Fruit fly (Drosophila melanogaster) whole organism, embryonic: ENCODE measurements around the gene Cul2.

ENCODE experiments used
- Atf-2 ChIP-seq: fragments of 200-800 bp; sonication (Bioruptor generic); optimal IDR thresholded peaks from 2 replicates; lab custom pipeline; 2016; ENCODE audit warnings: missing biosample characterization, missing genetic modification characterization
- B-H2 ChIP-seq: fragments of 200-800 bp; sonication (Bioruptor generic); optimal IDR thresholded peaks from 2 replicates; lab custom pipeline; 2018; ENCODE audit warnings: missing biosample characterization, mild to moderate bottlenecking, missing genetic modification characterization
- BtbVII ChIP-seq: fragments of 200-800 bp; sonication (Bioruptor generic); optimal IDR thresholded peaks from 3 replicates; lab custom pipeline; 2017; ENCODE audit warnings: missing biosample characterization, mild to moderate bottlenecking, missing genetic modification characterization
- C15 ChIP-seq: fragments of 200-800 bp; sonication (Bioruptor generic); IDR thresholded peaks from 3 replicates; pipeline ENCODE4 v1.3.6; 2022; ENCODE audit warnings: missing biosample characterization, missing genetic modification characterization
- CG10462 ChIP-seq: fragments of 200-800 bp; sonication (Bioruptor generic); optimal IDR thresholded peaks from 2 replicates; lab custom pipeline; 2016; ENCODE audit warnings: missing biosample characterization, missing genetic modification characterization
- CG12942 ChIP-seq: fragments of 200-800 bp; sonication (Bioruptor generic); optimal IDR thresholded peaks from 3 replicates; lab custom pipeline; 2016; ENCODE audit warnings: missing biosample characterization, missing genetic modification characterization
- CG13775 ChIP-seq: fragments of 200-800 bp; sonication (Bioruptor generic); optimal IDR thresholded peaks from 3 replicates; lab custom pipeline; 2017; ENCODE audit warnings: missing biosample characterization, mild to moderate bottlenecking, missing genetic modification characterization
- CG14014 ChIP-seq: fragments of 200-800 bp; sonication (Bioruptor generic); IDR thresholded peaks from 2 replicates; pipeline ENCODE4 v1.3.6; 2022; ENCODE audit warnings: missing biosample characterization, missing genetic modification characterization
- CG1529 ChIP-seq: fragments of 200-800 bp; sonication (Bioruptor generic); optimal IDR thresholded peaks from 3 replicates; lab custom pipeline; 2018; ENCODE audit warnings: missing biosample characterization, missing genetic modification characterization
- CG15514 ChIP-seq: fragments of 200-800 bp; sonication (Bioruptor generic); optimal IDR thresholded peaks from 3 replicates; lab custom pipeline; 2017; ENCODE audit warnings: missing biosample characterization, missing genetic modification characterization, mild to moderate bottlenecking, moderate library complexity, missing genetic modification reagents
- CG15696 ChIP-seq: fragments of 200-800 bp; sonication (Bioruptor generic); optimal IDR thresholded peaks from 2 replicates; lab custom pipeline; 2019; ENCODE audit warnings: missing biosample characterization, mild to moderate bottlenecking, missing genetic modification characterization, moderate library complexity
- CG1603 ChIP-seq: fragments of 200-800 bp; sonication (Bioruptor generic); optimal IDR thresholded peaks from 2 replicates; lab custom pipeline; 2019; ENCODE audit warnings: missing biosample characterization, mild to moderate bottlenecking, missing genetic modification characterization, moderate library complexity
- CG17186 ChIP-seq: fragments of 200-800 bp; sonication (Bioruptor generic); optimal IDR thresholded peaks from 3 replicates; lab custom pipeline; 2017; ENCODE audit warnings: missing biosample characterization, missing genetic modification reagents, missing genetic modification characterization
- CG17829 ChIP-seq: fragments of 200-800 bp; optimal IDR thresholded peaks from 2 replicates; lab custom pipeline; 2019; ENCODE audit warnings: missing biosample characterization, mild to moderate bottlenecking, missing genetic modification characterization, moderate library complexity
- CG18764 ChIP-seq: fragments of 200-800 bp; sonication (Bioruptor generic); optimal IDR thresholded peaks from 3 replicates; lab custom pipeline; 2016; ENCODE audit warnings: missing biosample characterization, missing genetic modification characterization
- CG32772 ChIP-seq: fragments of 200-800 bp; sonication (Bioruptor generic); IDR thresholded peaks from 2 replicates; pipeline ENCODE4 v1.3.6; 2022; ENCODE audit warnings: missing biosample characterization, missing genetic modification characterization
- CG3281 ChIP-seq: fragments of 200-800 bp; sonication (Bioruptor generic); optimal IDR thresholded peaks from 3 replicates; lab custom pipeline; 2017; ENCODE audit warnings: missing biosample characterization, mild to moderate bottlenecking, missing genetic modification characterization
- CG3995 ChIP-seq: fragments of 200-800 bp; sonication (Bioruptor generic); optimal IDR thresholded peaks from 3 replicates; lab custom pipeline; 2016; ENCODE audit warnings: missing biosample characterization, missing genetic modification characterization
- CG4707 ChIP-seq: fragments of 200-800 bp; sonication (Bioruptor generic); optimal IDR thresholded peaks from 2 replicates; lab custom pipeline; 2018; ENCODE audit warnings: missing biosample characterization, mild to moderate bottlenecking, missing genetic modification characterization, moderate library complexity
- CG6689 ChIP-seq: fragments of 200-800 bp; sonication (Bioruptor generic); IDR thresholded peaks from 2 replicates; pipeline ENCODE4 v1.3.6; 2022; ENCODE audit warnings: missing biosample characterization, missing genetic modification characterization
- CG6765 ChIP-seq: fragments of 200-800 bp; sonication (Bioruptor generic); optimal IDR thresholded peaks from 3 replicates; lab custom pipeline; 2017; ENCODE audit warnings: missing biosample characterization, mild to moderate bottlenecking, missing genetic modification characterization
- CG6854 ChIP-seq: fragments of 200-800 bp; sonication (Bioruptor generic); optimal IDR thresholded peaks from 3 replicates; lab custom pipeline; 2017; ENCODE audit warnings: missing biosample characterization, mild to moderate bottlenecking, missing genetic modification characterization
- CkIIα-i1 ChIP-seq: fragments of 200-800 bp; sonication (Bioruptor generic); IDR thresholded peaks from 2 replicates; pipeline ENCODE4 v1.3.6; 2022; ENCODE audit warnings: missing biosample characterization, missing genetic modification characterization
- Dfd ChIP-seq, 2 experiments: fragments of >200 bp; optimal IDR thresholded peaks; 2 replicates each; lab custom pipeline; 2017; ENCODE audit warnings: missing biosample characterization in 2 of 2, missing genetic modification characterization in 2 of 2
- Dp ChIP-seq: fragments of 200-800 bp; sonication (Bioruptor generic); optimal IDR thresholded peaks from 2 replicates; lab custom pipeline; 2018; ENCODE audit warnings: missing biosample characterization, mild to moderate bottlenecking, missing genetic modification characterization, moderate library complexity
- Ets65A ChIP-seq: fragments of 200-800 bp; sonication (Bioruptor generic); peaks from one replicate; lab custom pipeline; 2016; ENCODE audit warnings: missing biosample characterization, missing genetic modification characterization
- Fer1 ChIP-seq: fragments of 200-800 bp; sonication (Bioruptor generic); optimal IDR thresholded peaks from 2 replicates; lab custom pipeline; 2017; ENCODE audit warnings: missing biosample characterization, mild to moderate bottlenecking, missing genetic modification characterization
- Med ChIP-seq: fragments of 200-800 bp; sonication (Bioruptor generic); peaks from one replicate; lab custom pipeline; 2016; ENCODE audit warnings: missing biosample characterization, missing genetic modification characterization, mild to moderate bottlenecking, inconsistent platforms, moderate library complexity
- Myb ChIP-seq: fragments of 200-800 bp; sonication (Bioruptor generic); optimal IDR thresholded peaks from 2 replicates; lab custom pipeline; 2016; ENCODE audit warnings: missing biosample characterization, missing genetic modification characterization
- Neu2 ChIP-seq: fragments of 200-800 bp; sonication (Bioruptor generic); optimal IDR thresholded peaks from 3 replicates; lab custom pipeline; 2016; ENCODE audit warnings: missing biosample characterization, missing genetic modification characterization, borderline replicate concordance
- Oli ChIP-seq: fragments of 200-800 bp; sonication (Bioruptor generic); optimal IDR thresholded peaks from 2 replicates; lab custom pipeline; 2018; ENCODE audit warnings: missing biosample characterization, mild to moderate bottlenecking, missing genetic modification characterization, moderate library complexity
- Ptx1 ChIP-seq: fragments of 200-800 bp; sonication (Bioruptor generic); IDR thresholded peaks from 2 replicates; pipeline ENCODE4 v1.3.6; 2022; ENCODE audit warnings: missing biosample characterization, missing genetic modification characterization
- Trl ChIP-seq, 3 experiments: fragments of >200 bp in 2 of 3; fragments of 200-800 bp in 1 of 3; sonication (Bioruptor generic) in 1 of 3; optimal IDR thresholded peaks; 2 replicates in 1 of 3; 3 replicates in 2 of 3; lab custom pipeline; 2016 to 2017; ENCODE audit warnings: missing biosample characterization in 1 of 3, missing genetic modification characterization in 1 of 3
- amos ChIP-seq: fragments of 200-800 bp; sonication (Bioruptor generic); IDR thresholded peaks from 2 replicates; pipeline ENCODE4 v1.3.6; 2022; ENCODE audit warnings: missing biosample characterization, missing genetic modification characterization; ENCODE audit not compliant: partially characterized antibody
- az2 ChIP-seq: fragments of 200-800 bp; sonication (Bioruptor generic); optimal IDR thresholded peaks from 3 replicates; lab custom pipeline; 2016; ENCODE audit warnings: missing biosample characterization, missing genetic modification characterization
- cato ChIP-seq: fragments of 200-800 bp; sonication (Bioruptor generic); optimal IDR thresholded peaks from 2 replicates; lab custom pipeline; 2016; ENCODE audit warnings: missing biosample characterization, missing genetic modification characterization, borderline replicate concordance
- fru ChIP-seq: fragments of >200 bp; optimal IDR thresholded peaks from 2 replicates; lab custom pipeline; 2017
- ftz-f1 ChIP-seq: fragments of 200-800 bp; sonication (Bioruptor generic); optimal IDR thresholded peaks from 2 replicates; lab custom pipeline; 2016; ENCODE audit warnings: missing biosample characterization, missing genetic modification characterization
- gro ChIP-seq: fragments of 200-800 bp; sonication (Bioruptor generic); optimal IDR thresholded peaks from 2 replicates; lab custom pipeline; 2016; ENCODE audit warnings: missing biosample characterization, missing genetic modification characterization
- hkb ChIP-seq, 2 experiments: fragments of 200-800 bp in 1 of 2; fragments of >200 bp in 1 of 2; sonication (Bioruptor generic) in 1 of 2; IDR thresholded peaks in 1 of 2; optimal IDR thresholded peaks in 1 of 2; 2 replicates each; pipeline versions ENCODE4 v1.3.6 to Lab custom; 2017 to 2022; ENCODE audit warnings: missing biosample characterization in 1 of 2, missing genetic modification characterization in 1 of 2
- hth ChIP-seq: fragments of >200 bp; optimal IDR thresholded peaks from 2 replicates; lab custom pipeline; 2017; ENCODE audit warnings: inconsistent platforms
- ind ChIP-seq: fragments of 200-800 bp; sonication (Bioruptor generic); optimal IDR thresholded peaks from 3 replicates; lab custom pipeline; 2016; ENCODE audit warnings: missing biosample characterization, missing genetic modification characterization
- insv ChIP-seq, 2 experiments: fragments of 200-800 bp; sonication (Bioruptor generic); optimal IDR thresholded peaks; 3 replicates each; lab custom pipeline; 2016 to 2018; ENCODE audit warnings: missing biosample characterization in 2 of 2, missing genetic modification characterization in 2 of 2
- knrl ChIP-seq: fragments of 200-800 bp; sonication (Bioruptor generic); IDR thresholded peaks from 3 replicates; pipeline ENCODE4 v1.3.6; 2022; ENCODE audit warnings: missing biosample characterization, missing genetic modification characterization; ENCODE audit not compliant: partially characterized antibody
- nmo ChIP-seq: fragments of 200-800 bp; sonication (Bioruptor generic); optimal IDR thresholded peaks from 2 replicates; lab custom pipeline; 2018; ENCODE audit warnings: missing biosample characterization, mild to moderate bottlenecking, missing genetic modification characterization, moderate library complexity
- seq ChIP-seq: fragments of 200-800 bp; sonication (Bioruptor generic); IDR thresholded peaks from 2 replicates; pipeline ENCODE4 v1.3.6; 2022; ENCODE audit warnings: missing biosample characterization, missing genetic modification characterization
- sisA ChIP-seq: fragments of 200-800 bp; sonication (Bioruptor generic); IDR thresholded peaks from 2 replicates; pipeline ENCODE4 v1.3.6; 2022; ENCODE audit warnings: missing biosample characterization, missing genetic modification characterization
- so ChIP-seq: fragments of 200-800 bp; sonication (Bioruptor generic); IDR thresholded peaks from 3 replicates; pipeline ENCODE4 v1.3.6; 2022; ENCODE audit warnings: missing biosample characterization, missing genetic modification characterization
- toy ChIP-seq: fragments of 200-800 bp; sonication (Bioruptor generic); IDR thresholded peaks from 2 replicates; pipeline ENCODE4 v1.3.6; 2022; ENCODE audit warnings: missing biosample characterization, missing genetic modification characterization
- unpg ChIP-seq: fragments of 200-800 bp; sonication (Bioruptor generic); optimal IDR thresholded peaks from 3 replicates; lab custom pipeline; 2018; ENCODE audit warnings: missing biosample characterization, mild to moderate bottlenecking, missing genetic modification characterization, moderate library complexity
- zfh1 ChIP-seq: fragments of 200-800 bp; sonication (Bioruptor generic); IDR thresholded peaks from 3 replicates; pipeline ENCODE4 v1.3.6; 2022; ENCODE audit warnings: missing biosample characterization, missing genetic modification characterization

The Cul2 gene

DNA sequence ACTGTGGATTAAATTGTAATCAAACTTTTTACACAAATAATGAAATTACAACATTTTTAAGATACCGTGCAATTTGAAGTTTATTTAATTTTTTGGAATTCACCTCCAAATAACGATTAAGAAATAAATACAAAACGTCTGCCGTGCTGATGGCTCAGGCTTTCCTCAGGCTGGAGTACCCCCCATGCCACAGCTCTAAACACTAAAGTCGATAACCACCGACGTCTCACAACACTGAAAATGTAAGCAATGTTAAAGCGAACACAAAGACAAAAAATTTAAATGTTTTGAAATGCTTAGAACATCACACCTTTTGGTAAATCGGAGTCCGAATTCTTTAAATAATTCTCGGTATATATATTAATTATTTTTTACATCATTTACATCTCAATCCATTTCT is 1.1 kb upstream of the Cul2 start (continued):
- TF ChIP-seq CG1529 (peak; percentile 22), CG3281 (GFP tag; lab: Kevin White, UChicago) (peak; percentile 42), nmo (GFP tag; lab: Kevin White, UChicago) (peak; percentile 58), seq (peak; percentile 38; the same call in 1 of the 2 replicates), sisA (no peak), Neu2 (GFP tag; lab: Kevin White, UChicago) (no peak), CG12942 (GFP tag; lab: Kevin White, UChicago) (peak; percentile 53), hth (lab: Kevin White, UChicago) (no peak), CkIIα-i1 (GFP tag; lab: Robert Waterston, UW) (no peak), insv (GFP tag; optimal IDR thresholded peaks at IDR 0.05; lab: Kevin White, UChicago) (no peak), cato (GFP tag; lab: Kevin White, UChicago) (peak; percentile 7), CG14014 (GFP tag; lab: Robert Waterston, UW) (peak; percentile 66), amos (0 out of 2 replicates have a peak, but pooled peaks have one; percentile 4), CG15514 (peak; percentile 54), toy (GFP tag; lab: Robert Waterston, UW) (no peak), zfh1 (GFP tag; lab: Robert Waterston, UW) (peak; percentile 81), CG17829 (tag; lab: Kevin White, UChicago) (peak; percentile 66), Atf-2 (peak; percentile 14), CG15696 (tag; lab: Kevin White, UChicago) (peak; percentile 25), gro (GFP tag; lab: Kevin White, UChicago) (peak; percentile 29), Med (GFP tag; lab: Kevin White, UChicago) (peak; percentile 95), hkb (optimal IDR thresholded peaks at IDR 0.05; lab: Kevin White, UChicago) (no peak), hkb (GFP tag; IDR thresholded peaks at IDR 0.05; lab: Robert Waterston, UW) (peak; percentile 64; the same call in 1 of the 2 replicates), Dp (GFP tag; lab: Kevin White, UChicago) (peak; percentile 65), ind (GFP tag; lab: Kevin White, UChicago) (peak; percentile 63), fru (lab: Kevin White, UChicago) (no peak), CG32772 (no peak; the same call in 1 of the 2 replicates), knrl (GFP tag; lab: Robert Waterston, UW) (peak; percentile 44; the same call in 2 of the 3 replicates), CG10462 (peak; percentile 5), CG13775 (GFP tag; lab: Kevin White, UChicago) (peak; percentile 59), B-H2 (GFP tag; lab: Kevin White, UChicago) (peak; percentile 22), Oli (no peak), Fer1 (GFP tag; lab: Kevin White, UChicago) (peak; percentile 58), CG18764 (peak; percentile 11), Myb (GFP tag; lab: Kevin White, UChicago) (peak; percentile 59), CG4707 (peak; percentile 15), Ets65A (GFP tag; lab: Kevin White, UChicago) (peak; percentile 96), Trl (optimal IDR thresholded peaks at IDR 0.05; lab: Kevin White, UChicago) (no peak), Trl (GFP tag; optimal IDR thresholded peaks at IDR 0.05; lab: Kevin White, UChicago) (peak; percentile 43), CG3995 (peak; percentile 78), C15 (GFP tag; lab: Robert Waterston, UW) (no peak), Ptx1 (peak; percentile 74), CG6689 (GFP tag; lab: Robert Waterston, UW) (peak; percentile 60), CG1603 (tag; lab: Kevin White, UChicago) (peak; percentile 62), CG17186 (GFP tag; lab: Kevin White, UChicago) (no peak), CG6854 (GFP tag; lab: Kevin White, UChicago) (no peak), CG6765 (GFP tag; lab: Kevin White, UChicago) (no peak), unpg (GFP tag; lab: Kevin White, UChicago) (peak; percentile 61), BtbVII (GFP tag; lab: Kevin White, UChicago) (no peak), Dfd (GFP tag; optimal IDR thresholded peaks at IDR 0.05; lab: Kevin White, UChicago) (no peak), ftz-f1 (peak; percentile 23), az2 (peak; percentile 42), so (GFP tag; lab: Robert Waterston, UW) (no peak)
